Fruit fly (Drosophila melanogaster): Measurements from ENCODE around the gene CG15812.

Gene CG15812

DNA sequence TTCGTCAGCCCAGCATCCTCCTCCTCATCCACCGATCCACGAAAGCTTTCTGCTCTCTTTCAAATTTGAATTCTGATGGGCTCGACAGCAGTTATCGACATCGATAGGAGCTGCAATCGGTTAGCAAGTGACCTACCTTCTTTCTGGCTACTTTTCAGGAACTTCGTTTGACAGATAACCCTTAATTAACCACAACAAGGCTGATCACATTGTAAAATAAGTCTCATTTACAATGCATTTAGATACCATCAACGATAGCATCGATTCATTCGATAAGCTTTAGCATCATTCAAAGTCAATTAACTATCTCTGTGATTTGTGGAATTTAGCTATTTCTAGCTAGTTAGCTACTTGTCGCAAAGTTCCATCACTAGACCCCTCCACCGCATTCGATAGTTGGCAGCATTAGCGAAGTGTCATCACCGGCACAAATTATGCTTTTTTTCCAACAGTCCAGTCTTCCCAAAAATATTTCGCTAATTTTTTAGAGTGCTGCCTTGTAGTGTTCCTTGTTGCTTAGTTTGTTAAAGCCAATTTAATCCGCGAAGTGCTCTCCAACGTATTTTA, 18.8 kb downstream of the CG15812 start, which contains the start of the genes MnM and Girdin (continued):
- TF ChIP-seq CG14441 (GFP tag; IDR thresholded peaks at IDR 0.05) (0 out of 2 replicates have a peak, but pooled peaks have one; percentile 19), CG9797 (GFP tag; optimal IDR thresholded peaks at IDR 0.05) (peak; percentile 50), pum (GFP tag; optimal IDR thresholded peaks at IDR 0.05) (peak; percentile 79), emc (GFP tag; optimal IDR thresholded peaks at IDR 0.05) (peak; percentile 26), CG9932 (GFP tag; IDR thresholded peaks at IDR 0.05) (peak; percentile 88), dan (GFP tag; IDR thresholded peaks at IDR 0.05) (no peak), kni (GFP tag; optimal IDR thresholded peaks at IDR 0.05) (no peak), CG8765 (GFP tag; IDR thresholded peaks at IDR 0.05) (no peak), CG1024 (GFP tag; IDR thresholded peaks at IDR 0.05) (no peak), CG10431 (GFP tag; optimal IDR thresholded peaks at IDR 0.05) (no peak), D (optimal IDR thresholded peaks at IDR 0.05) (peak; percentile 91), D (GFP tag; optimal IDR thresholded peaks at IDR 0.05) (no peak), CG12155 (GFP tag; optimal IDR thresholded peaks at IDR 0.05) (peak; percentile 71), Six4 (GFP tag; optimal IDR thresholded peaks at IDR 0.05) (peak; percentile 19), E2f1 (GFP tag; IDR thresholded peaks at IDR 0.05) (peak; percentile 25; the same call in 1 of the 2 replicates), Sry-β (GFP tag; optimal IDR thresholded peaks at IDR 0.05) (peak; percentile 92), Dll (GFP tag; IDR thresholded peaks at IDR 0.05; ENCODE audit: partially characterized antibody) (peak; percentile 93), CG18764 (GFP tag; optimal IDR thresholded peaks at IDR 0.05) (peak; percentile 32), Gug (GFP tag; IDR thresholded peaks at IDR 0.05) (peak; percentile 56; the same call in 2 of the 4 replicates), dimm (GFP tag; IDR thresholded peaks at IDR 0.05) (no peak), CG11696 (GFP tag; IDR thresholded peaks at IDR 0.05) (no peak), CG17385 (GFP tag; optimal IDR thresholded peaks at IDR 0.05) (no peak), CG33213 (GFP tag; optimal IDR thresholded peaks at IDR 0.05) (peak; percentile 64), CG9876 (GFP tag; optimal IDR thresholded peaks at IDR 0.05) (peak; percentile 60), CG2875 (GFP tag; optimal IDR thresholded peaks at IDR 0.05) (no peak), shn (GFP tag; optimal IDR thresholded peaks at IDR 0.05) (peak; percentile 87), CG1233 (GFP tag; optimal IDR thresholded peaks at IDR 0.05) (no peak), CG14965 (GFP tag; optimal IDR thresholded peaks at IDR 0.05; ENCODE audit: borderline replicate concordance) (peak; percentile 38), CG4617 (GFP tag; optimal IDR thresholded peaks at IDR 0.05; ENCODE audit: borderline replicate concordance) (peak; percentile 84), Camta (GFP tag; optimal IDR thresholded peaks at IDR 0.05) (peak; percentile 39), mam (GFP tag; optimal IDR thresholded peaks at IDR 0.05) (peak; percentile 74), Hr3 (GFP tag; optimal IDR thresholded peaks at IDR 0.05) (peak; percentile 86), dpn (GFP tag; optimal IDR thresholded peaks at IDR 0.05) (peak; percentile 77 to 83), CG9817 (tag; optimal IDR thresholded peaks at IDR 0.05) (peak; percentile 67), salm (tag; optimal IDR thresholded peaks at IDR 0.05) (no peak), CG6272 (GFP tag; IDR thresholded peaks at IDR 0.05) (peak; percentile 41; the same call in 1 of the 2 replicates), CG7786 (GFP tag; optimal IDR thresholded peaks at IDR 0.05) (peak; percentile 86), BtbVII (GFP tag; optimal IDR thresholded peaks at IDR 0.05) (no peak), slbo (GFP tag; IDR thresholded peaks at IDR 0.05) (peak; percentile 83), chinmo (GFP tag; IDR thresholded peaks at IDR 0.05; ENCODE audit: partially characterized antibody) (0 out of 4 replicates have a peak, but pooled peaks have one; percentile 4), ewg (GFP tag; optimal IDR thresholded peaks at IDR 0.05) (peak; percentile 10), gce (GFP tag; IDR thresholded peaks at IDR 0.05) (no peak), pfk (GFP tag; optimal IDR thresholded peaks at IDR 0.05) (no peak), CG13424 (tag; optimal IDR thresholded peaks at IDR 0.05) (peak; percentile 70), Awh (GFP tag; IDR thresholded peaks at IDR 0.05) (no peak), CG5245 (GFP tag; optimal IDR thresholded peaks at IDR 0.05) (peak; percentile 55), Oaz (GFP tag; IDR thresholded peaks at IDR 0.05) (no peak), trem (tag; optimal IDR thresholded peaks at IDR 0.05) (peak; percentile 91), fd102C (GFP tag; optimal IDR thresholded peaks at IDR 0.05) (no peak), br (optimal IDR thresholded peaks at IDR 0.05) (no peak), CG17829 (tag; optimal IDR thresholded peaks at IDR 0.05) (peak; percentile 71)
